Worm (Caenorhabditis elegans): ENCODE results near the gene cgt-1.

DNA sequence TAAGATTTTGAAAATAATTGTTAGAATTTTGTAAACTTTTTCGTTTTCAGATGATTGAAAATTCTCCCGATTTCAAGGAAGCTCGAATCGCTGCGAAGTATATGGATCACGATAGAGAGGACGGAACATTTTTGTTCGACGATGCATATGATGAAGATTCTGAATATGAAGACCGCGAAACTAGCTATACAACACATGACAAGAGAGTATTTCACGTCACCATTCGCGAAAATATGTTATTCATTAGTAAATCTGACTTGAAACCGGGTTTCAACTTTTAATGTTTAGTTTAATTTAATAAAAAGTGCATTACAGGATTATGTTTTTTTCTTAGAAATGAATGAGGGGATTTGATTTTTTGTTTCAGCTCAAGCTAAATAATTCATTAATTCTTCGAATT, 18.3 kb downstream of the cgt-1 start, which contains the start of gene str-57:
- no peak for TF ChIP-seq pax-1 (tag; optimal IDR thresholded peaks at IDR 0.05)
- no peak for TF ChIP-seq unc-55 (GFP tag; optimal IDR thresholded peaks at IDR 0.05)
